Fruit fly (Drosophila melanogaster): ENCODE results near the gene HP1D3csd.

The HP1D3csd gene

dm6 chrX:19154998-19155397 lies 35.0 kb upstream of the HP1D3csd start (continued):
- no peak for TF ChIP-seq cas (GFP tag; IDR thresholded peaks at IDR 0.05)
- TF ChIP-seq Bgb (GFP tag; IDR thresholded peaks at IDR 0.05; ENCODE audit: partially characterized antibody), result no peak
- TF ChIP-seq sob (GFP tag; IDR thresholded peaks at IDR 0.05), result peak; percentile 73
- peak; percentile 70 for TF ChIP-seq CrebB (tag; optimal IDR thresholded peaks at IDR 0.05)
- peak; percentile 64; the same call in 1 of the 2 replicates for TF ChIP-seq CG3847 (GFP tag; IDR thresholded peaks at IDR 0.05)
- TF ChIP-seq wdn (GFP tag; IDR thresholded peaks at IDR 0.05), result 0 out of 2 replicates have a peak, but pooled peaks have one; percentile 16
- peak; percentile 89 for TF ChIP-seq Dad (GFP tag; optimal IDR thresholded peaks at IDR 0.05)
- TF ChIP-seq toy (GFP tag; IDR thresholded peaks at IDR 0.05), result no peak
- TF ChIP-seq nmo (GFP tag; optimal IDR thresholded peaks at IDR 0.05), result peak; percentile 97
- TF ChIP-seq tap (tag; optimal IDR thresholded peaks at IDR 0.05), result peak; percentile 76
- peak; percentile 83 for TF ChIP-seq CG8765 (GFP tag; IDR thresholded peaks at IDR 0.05)
- peak; percentile 78 for TF ChIP-seq tio (GFP tag; optimal IDR thresholded peaks at IDR 0.05)
- peak; percentile 46 for TF ChIP-seq scrt (GFP tag; optimal IDR thresholded peaks at IDR 0.05)
- TF ChIP-seq unc-4 (GFP tag; IDR thresholded peaks at IDR 0.05; ENCODE audit: partially characterized antibody), result no peak
- peak; percentile 49 for TF ChIP-seq caup (GFP tag; optimal IDR thresholded peaks at IDR 0.05; ENCODE audit: severe bottlenecking)
- no peak for TF ChIP-seq Dref (GFP tag; IDR thresholded peaks at IDR 0.05)
- peak; percentile 77 for TF ChIP-seq nom (GFP tag; optimal IDR thresholded peaks at IDR 0.05)
- TF ChIP-seq CG6254 (GFP tag; optimal IDR thresholded peaks at IDR 0.05), result peak; percentile 91
- peak; percentile 84 for TF ChIP-seq slp2 (GFP tag; optimal IDR thresholded peaks at IDR 0.05)
- peak; percentile 59 for TF ChIP-seq CG31365 (tag; optimal IDR thresholded peaks at IDR 0.05)
- peak; percentile 84 for TF ChIP-seq NC2α (GFP tag; optimal IDR thresholded peaks at IDR 0.05)
- TF ChIP-seq BtbVII (GFP tag; optimal IDR thresholded peaks at IDR 0.05), result no peak
- peak; percentile 87 for TF ChIP-seq CG2875 (GFP tag; optimal IDR thresholded peaks at IDR 0.05)
- no peak for TF ChIP-seq CG8478 (optimal IDR thresholded peaks at IDR 0.05)
- TF ChIP-seq ems (GFP tag; optimal IDR thresholded peaks at IDR 0.05), result peak; percentile 85
- TF ChIP-seq Hr3 (GFP tag; optimal IDR thresholded peaks at IDR 0.05), result peak; percentile 83
- no peak for TF ChIP-seq CG1832 (GFP tag; optimal IDR thresholded peaks at IDR 0.05)
- TF ChIP-seq lab (GFP tag; optimal IDR thresholded peaks at IDR 0.05), result peak; percentile 73
- TF ChIP-seq peb (GFP tag; IDR thresholded peaks at IDR 0.05), result peak; percentile 84
- TF ChIP-seq unpg (GFP tag; optimal IDR thresholded peaks at IDR 0.05), result peak; percentile 90
- TF ChIP-seq Atf6 (GFP tag; IDR thresholded peaks at IDR 0.05), result peak; percentile 56; the same call in 1 of the 2 replicates
- peak; percentile 87 for TF ChIP-seq CG16815 (GFP tag; optimal IDR thresholded peaks at IDR 0.05)
- TF ChIP-seq eve (GFP tag; optimal IDR thresholded peaks at IDR 0.05), result peak in 1 of 2 experiments; percentile 92
- peak; percentile 46; the same call in 1 of the 2 replicates for TF ChIP-seq ro (GFP tag; IDR thresholded peaks at IDR 0.05)
- TF ChIP-seq az2 (GFP tag; optimal IDR thresholded peaks at IDR 0.05), result peak; percentile 84
- peak; percentile 51 for TF ChIP-seq CG9876 (GFP tag; optimal IDR thresholded peaks at IDR 0.05)
- TF ChIP-seq vfl (GFP tag; optimal IDR thresholded peaks at IDR 0.05), result no peak
- peak; percentile 75 for TF ChIP-seq CG17385 (GFP tag; optimal IDR thresholded peaks at IDR 0.05)
- TF ChIP-seq CG14050 (GFP tag; IDR thresholded peaks at IDR 0.05), result peak; percentile 55; the same call in 1 of the 3 replicates
- no peak for TF ChIP-seq hbn (GFP tag; IDR thresholded peaks at IDR 0.05; ENCODE audit: partially characterized antibody)
- TF ChIP-seq Sry-β (GFP tag; optimal IDR thresholded peaks at IDR 0.05), result peak; percentile 20
- no peak for TF ChIP-seq ash1 (GFP tag; optimal IDR thresholded peaks at IDR 0.05)
- peak; percentile 23 for TF ChIP-seq schlank (tag; optimal IDR thresholded peaks at IDR 0.05)
- peak; percentile 96 for TF ChIP-seq ci (GFP tag; IDR thresholded peaks at IDR 0.05)
- peak; percentile 76 for TF ChIP-seq jing (GFP tag; optimal IDR thresholded peaks at IDR 0.05)
- peak; percentile 86 for TF ChIP-seq CG10209 (GFP tag; optimal IDR thresholded peaks at IDR 0.05)
- TF ChIP-seq h (optimal IDR thresholded peaks at IDR 0.05), result no peak
- TF ChIP-seq run (tag; optimal IDR thresholded peaks at IDR 0.05), result peak; percentile 30
- peak; percentile 57; the same call in 1 of the 2 replicates for TF ChIP-seq CG32767 (GFP tag; IDR thresholded peaks at IDR 0.05)
- peak; percentile 56; the same call in 1 of the 2 replicates for TF ChIP-seq CG7372 (GFP tag; IDR thresholded peaks at IDR 0.05)
- TF ChIP-seq Sry-δ (GFP tag; optimal IDR thresholded peaks at IDR 0.05), result peak; percentile 52
